Worm (Caenorhabditis elegans): ENCODE results near the gene cat-2.

- no peak for TF ChIP-seq nhr-28 (tag; optimal IDR thresholded peaks at IDR 0.05)
- no peak for TF ChIP-seq C16A3.4 (tag; optimal IDR thresholded peaks at IDR 0.05)
- TF ChIP-seq pax-3 (tag; optimal IDR thresholded peaks at IDR 0.05): no peak
- TF ChIP-seq zip-4 (GFP tag; optimal IDR thresholded peaks at IDR 0.05): no peak
- TF ChIP-seq lin-13 (GFP tag; optimal IDR thresholded peaks at IDR 0.05): no peak
- TF ChIP-seq skn-1 (tag; optimal IDR thresholded peaks at IDR 0.05): no peak
- TF ChIP-seq unc-62 (GFP tag; optimal IDR thresholded peaks at IDR 0.05): no peak
- TF ChIP-seq ceh-90 (tag; optimal IDR thresholded peaks at IDR 0.05): no peak
- TF ChIP-seq alr-1 (tag; optimal IDR thresholded peaks at IDR 0.05; ENCODE audit: borderline replicate concordance): no peak
- no peak for TF ChIP-seq xbp-1 (tag; optimal IDR thresholded peaks at IDR 0.05)
- no peak for TF ChIP-seq rnt-1 (tag; optimal IDR thresholded peaks at IDR 0.05)
Observed at ce11 chrII:208097-208496, 49.5 kb upstream of the cat-2 start.

Data from whole organism, L1 larva.